Worm (Caenorhabditis elegans) whole organism, L1 larva: Measurements from ENCODE around the gene C18D4.4.

ENCODE experiments used
- aha-1 ChIP-seq: fragments of 150-350 bp; optimal IDR thresholded peaks from 2 replicates; lab custom pipeline; 2014; ENCODE audit warnings: missing biosample characterization, missing genetic modification characterization
- ces-1 ChIP-seq: fragments of 150-350 bp; optimal IDR thresholded peaks from 2 replicates; lab custom pipeline; 2014; ENCODE audit warnings: missing biosample characterization, missing genetic modification reagents, missing genetic modification characterization
- isw-1 ChIP-seq: fragments of 200-800 bp; sonication (Bioruptor generic); IDR thresholded peaks from 2 replicates; pipeline ENCODE4 v1.3.6; 2022; ENCODE audit warnings: missing genetic modification characterization, missing compliant biosample characterization
- lin-14 ChIP-seq: fragments of 200-800 bp; sonication (Bioruptor generic); optimal IDR thresholded peaks from 2 replicates; lab custom pipeline; 2018; ENCODE audit warnings: mild to moderate bottlenecking, missing genetic modification characterization, moderate library complexity, missing compliant biosample characterization
- lin-15B ChIP-seq: fragments of 150-350 bp; sonication (generic microtip); optimal IDR thresholded peaks from 3 replicates; lab custom pipeline; 2014; ENCODE audit warnings: missing biosample characterization, missing genetic modification characterization
- nhr-20 ChIP-seq: sonication (generic microtip); optimal IDR thresholded peaks from 2 replicates; lab custom pipeline; 2016; ENCODE audit warnings: mild to moderate bottlenecking, missing genetic modification characterization, missing compliant biosample characterization
- nhr-76 ChIP-seq: sonication (generic microtip); optimal IDR thresholded peaks from 2 replicates; lab custom pipeline; 2017; ENCODE audit warnings: missing biosample characterization, missing genetic modification characterization
- rnt-1 ChIP-seq: sonication (generic microtip); optimal IDR thresholded peaks from 2 replicates; lab custom pipeline; 2016; ENCODE audit warnings: mild to moderate bottlenecking, missing genetic modification characterization, moderate library complexity, missing compliant biosample characterization
- skn-1 ChIP-seq: fragments of 150-350 bp; optimal IDR thresholded peaks from 2 replicates; lab custom pipeline; 2014; ENCODE audit warnings: missing biosample characterization, missing genetic modification characterization
- snpc-4 ChIP-seq: fragments of 150-350 bp; optimal IDR thresholded peaks from 2 replicates; lab custom pipeline; 2014; ENCODE audit warnings: missing biosample characterization, missing genetic modification characterization
- tbx-2 ChIP-seq: sonication (generic microtip); optimal IDR thresholded peaks from 2 replicates; lab custom pipeline; 2016; ENCODE audit warnings: missing genetic modification characterization, missing compliant biosample characterization
- ztf-11 ChIP-seq, 2 experiments: sonication (generic microtip); optimal IDR thresholded peaks; 2 replicates each; lab custom pipeline; 2016 to 2017; ENCODE audit warnings: missing genetic modification characterization in 2 of 2, missing biosample characterization in 1 of 2, missing compliant biosample characterization in 1 of 2

- no peak for TF ChIP-seq rnt-1
- no peak for TF ChIP-seq isw-1
- TF ChIP-seq nhr-20 (tag; lab: Kevin White, UChicago), result no peak
- no peak for TF ChIP-seq tbx-2
- no peak for TF ChIP-seq ces-1 (GFP tag; lab: Kevin White, UChicago)
- TF ChIP-seq lin-14 (GFP tag; lab: Kevin White, UChicago), result no peak
- TF ChIP-seq aha-1 (tag; lab: Kevin White, UChicago), result no peak
- TF ChIP-seq skn-1 (tag; lab: Kevin White, UChicago), result no peak
- TF ChIP-seq snpc-4 (tag; lab: Kevin White, UChicago), result no peak
- TF ChIP-seq ztf-11 (tag; optimal IDR thresholded peaks at IDR 0.05; lab: Kevin White, UChicago), result no peak
- no peak for TF ChIP-seq lin-15B (tag; lab: Kevin White, UChicago)
- no peak for TF ChIP-seq nhr-76 (tag; lab: Kevin White, UChicago)
Measured at ce11 chrV:17558377-17558776, 27.1 kb upstream of the C18D4.4 start, which contains the start of gene fbxa-174.
